Worm (Caenorhabditis elegans): ENCODE measurements around the gene Y38H6C.21.

Gene Y38H6C.21

DNA sequence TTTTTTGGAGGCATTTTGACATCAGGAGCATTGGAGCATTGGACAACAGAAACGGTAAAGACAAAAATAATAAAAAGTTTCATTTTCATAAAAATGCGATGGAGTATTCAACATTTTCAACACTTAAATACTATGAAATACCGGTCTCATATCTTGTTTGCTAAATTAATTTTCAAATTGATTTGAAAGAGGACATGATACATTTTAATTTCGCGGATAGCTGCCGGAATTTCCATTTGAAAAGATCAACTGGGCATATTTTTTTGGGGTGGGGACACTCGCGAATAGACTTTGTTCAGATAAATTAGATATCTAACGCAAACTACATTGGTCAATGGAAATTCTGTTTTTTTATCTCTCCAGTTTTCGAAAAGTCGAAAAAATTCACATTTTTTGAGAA lies 39.7 kb upstream of the Y38H6C.21 start, which contains the start of gene F26F2.10:
Gene F26F2.10, minus strand, starts transcription at position 101 of the 400 bp plus-strand sequence.
- TF ChIP-seq ttx-3 (tag; optimal IDR thresholded peaks at IDR 0.05) (no peak), pax-1 (tag; optimal IDR thresholded peaks at IDR 0.05) (no peak), unc-3 (GFP tag; conservative IDR thresholded peaks at IDR 0.05) (no peak), unc-3 (tag; optimal IDR thresholded peaks at IDR 0.05) (no peak), C08G9.2 (tag; optimal IDR thresholded peaks at IDR 0.05) (no peak), sdc-2 (tag; optimal IDR thresholded peaks at IDR 0.05) (no peak), sox-2 (GFP tag; IDR thresholded peaks at IDR 0.05) (no peak), nfya-1 (tag; optimal IDR thresholded peaks at IDR 0.05) (no peak), ceh-19 (GFP tag; optimal IDR thresholded peaks at IDR 0.05) (no peak), fkh-10 (GFP tag; optimal IDR thresholded peaks at IDR 0.05) (no peak), ceh-2 (tag; optimal IDR thresholded peaks at IDR 0.05) (no peak)

DNA sequence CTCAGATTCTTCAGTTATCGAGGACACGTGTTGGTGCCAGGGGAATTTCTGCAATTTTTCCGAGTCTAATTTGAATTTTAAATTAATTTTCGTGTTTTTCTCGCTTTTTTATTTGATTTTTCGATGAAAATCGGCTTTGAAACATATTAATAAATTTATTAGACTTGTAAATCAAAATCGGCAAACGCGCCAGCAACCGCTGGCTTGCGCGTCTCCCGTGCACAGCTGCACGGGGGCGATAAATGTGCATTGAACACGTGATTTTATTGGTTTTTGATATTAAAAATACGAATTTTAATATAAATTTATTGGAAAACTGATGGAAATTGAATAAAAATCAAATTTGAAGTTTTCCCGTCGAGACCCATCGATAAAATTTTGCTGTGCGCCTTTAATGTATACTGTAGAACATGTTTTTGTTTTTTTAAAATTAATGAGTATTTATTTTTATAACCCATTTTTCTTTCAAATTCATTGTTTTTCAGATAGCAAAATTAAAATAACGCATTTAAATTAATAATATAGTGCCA lies 25.5 kb upstream of the Y38H6C.21 start, which contains the start of gene F26F2.7:
Gene F26F2.7, plus strand, starts transcription at position 480 of the 530 bp plus-strand sequence.
- TF ChIP-seq ceh-24 (tag; optimal IDR thresholded peaks at IDR 0.05) (no peak), gmeb-2 (tag; optimal IDR thresholded peaks at IDR 0.05) (peak; percentile 20), pha-2 (tag; optimal IDR thresholded peaks at IDR 0.05) (peak; percentile 64), ceh-30 (tag; optimal IDR thresholded peaks at IDR 0.05) (peak; percentile 34), unc-42 (tag; optimal IDR thresholded peaks at IDR 0.05) (peak; percentile 52), sdc-2 (tag; optimal IDR thresholded peaks at IDR 0.05) (no peak), ceh-48 (tag; optimal IDR thresholded peaks at IDR 0.05) (peak; percentile 34), elt-2 (tag; optimal IDR thresholded peaks at IDR 0.05) (peak; percentile 55), lin-11 (tag; optimal IDR thresholded peaks at IDR 0.05) (peak; percentile 31), unc-3 (GFP tag; conservative IDR thresholded peaks at IDR 0.05) (no peak), unc-3 (tag; optimal IDR thresholded peaks at IDR 0.05) (peak; percentile 41), unc-86 (tag; optimal IDR thresholded peaks at IDR 0.05) (peak; percentile 51), hlh-30 (tag; optimal IDR thresholded peaks at IDR 0.05; ENCODE audit: insufficient read depth) (peak; percentile 76), eyg-1 (tag; optimal IDR thresholded peaks at IDR 0.05) (no peak), C38D4.7 (GFP tag; optimal IDR thresholded peaks at IDR 0.05) (no peak), ttx-3 (tag; optimal IDR thresholded peaks at IDR 0.05) (peak; percentile 38), hlh-6 (tag; optimal IDR thresholded peaks at IDR 0.05) (no peak), nfya-1 (tag; optimal IDR thresholded peaks at IDR 0.05) (peak; percentile 36), ceh-14 (tag; optimal IDR thresholded peaks at IDR 0.05) (peak; percentile 60), ceh-31 (tag; optimal IDR thresholded peaks at IDR 0.05) (peak; percentile 31)

DNA sequence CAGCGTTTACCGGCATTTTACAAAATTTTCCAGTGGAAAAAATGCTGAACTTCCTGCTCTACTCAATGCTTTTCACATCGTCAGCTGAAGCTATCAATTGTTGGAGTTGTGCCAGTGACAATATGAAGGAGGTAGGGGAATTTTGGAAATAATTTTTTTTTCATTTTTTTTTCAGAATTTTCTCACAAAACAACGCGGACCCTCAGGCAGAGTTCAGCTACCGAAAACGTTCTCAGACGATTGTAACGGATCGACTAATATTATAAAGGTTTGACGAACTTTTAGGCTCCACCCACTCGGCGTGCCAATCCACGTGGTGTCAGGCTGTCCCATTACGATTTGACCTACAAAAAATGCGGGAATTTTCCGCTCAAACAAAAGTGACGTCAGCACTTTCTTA lies 24.5 kb upstream of the Y38H6C.21 start, which contains the start of gene F26F2.8:
Gene F26F2.8, plus strand, starts transcription at position 13 of the 400 bp plus-strand sequence.
- TF ChIP-seq madf-2 (tag; optimal IDR thresholded peaks at IDR 0.05) (no peak), syd-9 (tag; optimal IDR thresholded peaks at IDR 0.05) (no peak), ceh-2 (tag; optimal IDR thresholded peaks at IDR 0.05) (no peak), ceh-19 (GFP tag; optimal IDR thresholded peaks at IDR 0.05) (no peak), tbx-2 (tag; optimal IDR thresholded peaks at IDR 0.05) (no peak), nhr-11 (tag; optimal IDR thresholded peaks at IDR 0.05) (no peak)

DNA sequence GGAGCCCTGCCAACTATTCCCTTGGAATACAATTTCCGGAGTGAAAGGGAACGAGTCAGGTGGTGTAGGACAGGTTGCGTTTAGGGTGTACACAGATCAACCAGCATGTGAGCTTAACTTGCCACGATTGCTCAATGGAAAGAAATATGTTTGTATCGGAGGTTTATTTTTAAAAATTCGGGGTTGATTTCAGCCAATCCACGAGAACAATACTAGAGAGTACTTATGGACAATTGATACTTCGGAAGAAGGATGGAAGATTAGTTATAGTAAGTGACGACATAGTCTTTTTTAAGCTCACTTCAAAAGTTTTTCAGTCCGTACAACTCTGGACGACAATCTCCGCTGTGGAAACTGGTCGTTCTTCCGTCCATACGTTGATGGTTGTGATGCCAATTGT lies 19.8 kb upstream of the Y38H6C.21 start:
- no peak for TF ChIP-seq dve-1 (tag; optimal IDR thresholded peaks at IDR 0.05)
- no peak for TF ChIP-seq ceh-31 (tag; optimal IDR thresholded peaks at IDR 0.05)

DNA sequence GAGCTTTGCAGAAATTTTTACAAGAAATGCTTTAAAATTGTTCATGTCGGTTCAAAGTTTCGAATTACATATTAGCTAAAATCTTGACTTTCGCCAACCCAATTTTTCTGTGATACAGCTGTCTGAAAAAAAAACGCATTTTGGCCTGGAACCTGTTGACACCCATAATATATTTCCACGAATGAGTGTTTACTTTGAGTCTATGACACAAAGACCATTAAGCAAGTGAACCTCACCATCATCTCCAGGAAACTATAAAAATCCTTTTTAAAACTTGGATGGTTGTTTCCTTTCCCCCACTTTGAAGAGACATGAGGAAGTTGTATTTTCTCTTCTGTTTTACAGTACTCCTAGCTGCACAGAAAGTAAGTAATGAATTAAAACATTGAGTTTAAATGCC lies 19.2 kb upstream of the Y38H6C.21 start, which contains the start of gene clec-263:
Gene clec-263, plus strand, starts transcription at position 301 of the 400 bp plus-strand sequence.
- TF ChIP-seq pqm-1 (tag; optimal IDR thresholded peaks at IDR 0.05) = no peak
- TF ChIP-seq hlh-6 (tag; optimal IDR thresholded peaks at IDR 0.05) = no peak
- no peak for TF ChIP-seq unc-86 (tag; optimal IDR thresholded peaks at IDR 0.05)
- TF ChIP-seq C38D4.7 (GFP tag; optimal IDR thresholded peaks at IDR 0.05) = no peak
- no peak for TF ChIP-seq eyg-1 (tag; optimal IDR thresholded peaks at IDR 0.05)
- no peak for TF ChIP-seq ceh-14 (tag; optimal IDR thresholded peaks at IDR 0.05)
- TF ChIP-seq K02D7.2 (tag; optimal IDR thresholded peaks at IDR 0.05) = no peak
- no peak for TF ChIP-seq ceh-34 (tag; optimal IDR thresholded peaks at IDR 0.05)

All from whole organism, late embryonic.